Worm (Caenorhabditis elegans): ENCODE results near the gene T07D4.5.
A peak's percentile ranks its signal among the peaks of the same experiment; 100 is the strongest.

Gene T07D4.5

ce11 chrII:8896541-8896940, 12.4 kb upstream of the T07D4.5 start, which contains the start of gene lat-1:
Gene lat-1 (plus strand): TSS chrII:8896841.
- no peak for TF ChIP-seq F26F4.8 (GFP tag; conservative IDR thresholded peaks at IDR 0.05)
- TF ChIP-seq ztf-7 (tag; optimal IDR thresholded peaks at IDR 0.05) = no peak
- TF ChIP-seq rbr-2 (tag; optimal IDR thresholded peaks at IDR 0.05) = no peak
- no peak for TF ChIP-seq lim-7 (GFP tag; IDR thresholded peaks at IDR 0.05)
- TF ChIP-seq daf-8 (GFP tag; IDR thresholded peaks at IDR 0.05) = no peak
- TF ChIP-seq zip-11 (GFP tag; IDR thresholded peaks at IDR 0.05) = no peak
- TF ChIP-seq unc-130 (GFP tag; optimal IDR thresholded peaks at IDR 0.05) = no peak
- no peak for TF ChIP-seq gei-8 (GFP tag; optimal IDR thresholded peaks at IDR 0.05)
- TF ChIP-seq ceh-28 (tag; optimal IDR thresholded peaks at IDR 0.05) = no peak

ce11 chrII:8895895-8896294, 11.8 kb upstream of the T07D4.5 start:
- TF ChIP-seq ceh-28 (tag; optimal IDR thresholded peaks at IDR 0.05) (no peak), aha-1 (tag) (peak; percentile 75), F26F4.8 (GFP tag; conservative IDR thresholded peaks at IDR 0.05) (no peak), pqm-1 (tag; optimal IDR thresholded peaks at IDR 0.05) (peak; percentile 9), daf-16 (GFP tag; optimal IDR thresholded peaks at IDR 0.05) (no peak), daf-16 (tag; optimal IDR thresholded peaks at IDR 0.05) (no peak), F10B5.3 (tag; optimal IDR thresholded peaks at IDR 0.05) (no peak), jun-1 (tag; optimal IDR thresholded peaks at IDR 0.05) (no peak), dve-1 (tag; optimal IDR thresholded peaks at IDR 0.05; ENCODE audit: insufficient read depth) (peak; percentile 36)

ce11 chrII:8895398-8895797, 11.3 kb upstream of the T07D4.5 start:
- TF ChIP-seq hif-1 (tag; optimal IDR thresholded peaks at IDR 0.05) (no peak), hmg-1.1 (GFP tag; IDR thresholded peaks at IDR 0.05) (no peak), lin-1 (GFP tag; IDR thresholded peaks at IDR 0.05) (no peak), arid-1 (GFP tag; conservative IDR thresholded peaks at IDR 0.05) (no peak), Y5F2A.4 (GFP tag; optimal IDR thresholded peaks at IDR 0.05) (no peak), ama-1 (optimal IDR thresholded peaks at IDR 0.05) (no peak)

DNA sequence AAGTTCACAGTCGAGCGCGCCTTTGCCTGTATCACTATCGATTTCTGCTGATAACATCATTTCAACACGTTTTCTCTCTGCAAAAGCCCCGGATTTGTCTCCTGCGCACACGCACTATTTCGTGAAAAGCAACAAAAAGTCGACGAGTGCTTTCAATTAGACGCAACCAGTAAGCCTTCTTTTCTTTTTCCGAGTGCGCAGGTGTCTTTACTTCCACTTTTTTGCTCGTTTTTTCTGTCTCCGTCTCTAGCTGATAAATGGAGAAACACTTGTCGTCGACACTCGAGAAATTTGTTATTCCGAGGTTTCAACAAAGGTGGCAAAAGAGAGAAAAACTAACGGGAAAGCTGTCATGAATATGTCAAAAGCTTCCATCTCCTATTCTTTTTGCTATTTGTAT, 7.5 kb upstream of the T07D4.5 start:
- no peak for TF ChIP-seq rbr-2 (tag; optimal IDR thresholded peaks at IDR 0.05)
- no peak for TF ChIP-seq duxl-1 (tag; optimal IDR thresholded peaks at IDR 0.05; ENCODE audit: poor library complexity)
- peak; percentile 24; the same call in 1 of the 2 replicates for TF ChIP-seq dmd-6 (GFP tag; IDR thresholded peaks at IDR 0.05)
- TF ChIP-seq daf-16 (GFP tag; optimal IDR thresholded peaks at IDR 0.05) = no peak
- TF ChIP-seq daf-16 (tag; optimal IDR thresholded peaks at IDR 0.05) = peak; percentile 17
- TF ChIP-seq nhr-25 (tag; optimal IDR thresholded peaks at IDR 0.05; ENCODE audit: borderline replicate concordance, insufficient read depth) = no peak
- TF ChIP-seq mxl-3 (GFP tag; optimal IDR thresholded peaks at IDR 0.05) = peak; percentile 8
- peak; percentile 34 for TF ChIP-seq hlh-11 (tag; optimal IDR thresholded peaks at IDR 0.05)

- TF ChIP-seq lsy-2 (tag; optimal IDR thresholded peaks at IDR 0.05) = peak in 1 of 2 experiments; percentile 52
- TF ChIP-seq dpl-1 (GFP tag; optimal IDR thresholded peaks at IDR 0.05) = peak; percentile 17
- TF ChIP-seq zag-1 (tag; optimal IDR thresholded peaks at IDR 0.05) = no peak
- TF ChIP-seq mxl-2 (GFP tag; conservative IDR thresholded peaks at IDR 0.05) = no peak
- no peak for TF ChIP-seq ceh-82 (tag; optimal IDR thresholded peaks at IDR 0.05)
- TF ChIP-seq hif-1 (tag; optimal IDR thresholded peaks at IDR 0.05) = no peak
These were observed 6.9 kb upstream of the T07D4.5 start for ce11 chrII:8891042-8891441.

ce11 chrII:8890530-8890929, 6.4 kb upstream of the T07D4.5 start:
- no peak for TF ChIP-seq saeg-2 (GFP tag; IDR thresholded peaks at IDR 0.05)
- TF ChIP-seq ZK337.2 (GFP tag; IDR thresholded peaks at IDR 0.05) = no peak
